Worm (Caenorhabditis elegans) whole organism, early embryonic: Measurements from ENCODE around the gene T02G5.15.

Source experiments
- ceh-36 ChIP-seq: sonication (generic microtip); optimal IDR thresholded peaks from 2 replicates; lab custom pipeline; 2016; ENCODE audit warnings: missing genetic modification characterization, inconsistent platforms, missing compliant biosample characterization
- hmbx-1 ChIP-seq: sonication (generic microtip); optimal IDR thresholded peaks from 2 replicates; lab custom pipeline; 2016; ENCODE audit warnings: mild to moderate bottlenecking, missing genetic modification characterization, missing compliant biosample characterization
- pes-1 ChIP-seq: fragments of 200-800 bp; sonication (Bioruptor generic); IDR thresholded peaks from 2 replicates; pipeline ENCODE4 v1.3.6; 2022; ENCODE audit warnings: missing genetic modification reagents, missing genetic modification characterization, missing compliant biosample characterization
- sea-1 ChIP-seq: fragments of 200-800 bp; sonication (Bioruptor generic); conservative IDR thresholded peaks from 2 replicates; pipeline ENCODE4 v1.3.6; 2022; ENCODE audit warnings: missing genetic modification characterization, missing compliant biosample characterization

ce11 chrII:7115638-7116037 is 31.5 kb downstream of the T02G5.15 start, which contains the start of gene cutl-5:
- TF ChIP-seq sea-1 (GFP tag; lab: Robert Waterston, UW) = no peak
- TF ChIP-seq ceh-36 (tag; lab: Kevin White, UChicago) = no peak
- TF ChIP-seq pes-1 (GFP tag; lab: Robert Waterston, UW) = no peak
- TF ChIP-seq hmbx-1 = no peak
